Fruit fly (Drosophila melanogaster) whole organism, prepupa: ENCODE results near the gene CG1703.

ENCODE experiments used
- Blimp-1 ChIP-seq: fragments of 200-800 bp; sonication (Bioruptor generic); optimal IDR thresholded peaks from 3 replicates; lab custom pipeline; 2017; ENCODE audit warnings: missing biosample characterization, missing genetic modification characterization, mild to moderate bottlenecking, moderate library complexity, missing genetic modification reagents
- CG10631 ChIP-seq: fragments of 200-800 bp; sonication (Bioruptor generic); optimal IDR thresholded peaks from 2 replicates; lab custom pipeline; 2016; ENCODE audit warnings: missing biosample characterization, missing genetic modification characterization
- CG11294 ChIP-seq: fragments of 200-800 bp; sonication (Bioruptor generic); IDR thresholded peaks from 2 replicates; pipeline ENCODE4 v1.3.6; 2022; ENCODE audit warnings: missing biosample characterization, missing genetic modification characterization
- CG15336 ChIP-seq: fragments of 200-800 bp; sonication (Bioruptor generic); IDR thresholded peaks from 2 replicates; pipeline ENCODE4 v1.3.6; 2022; ENCODE audit warnings: missing biosample characterization, missing genetic modification characterization
- CG16779 ChIP-seq: fragments of 200-800 bp; sonication (Bioruptor generic); optimal IDR thresholded peaks from 3 replicates; lab custom pipeline; 2017; ENCODE audit warnings: missing biosample characterization, mild to moderate bottlenecking, missing genetic modification characterization
- CG3032 ChIP-seq: fragments of 200-800 bp; optimal IDR thresholded peaks from 2 replicates; lab custom pipeline; 2019; ENCODE audit warnings: missing biosample characterization, mild to moderate bottlenecking, missing genetic modification characterization, moderate library complexity
- CG32006 ChIP-seq: fragments of 200-800 bp; sonication (Bioruptor generic); optimal IDR thresholded peaks from 3 replicates; lab custom pipeline; 2017; ENCODE audit warnings: missing biosample characterization, mild to moderate bottlenecking, missing genetic modification characterization
- CG3919 ChIP-seq: fragments of 200-800 bp; sonication (Bioruptor generic); optimal IDR thresholded peaks from 3 replicates; lab custom pipeline; 2016; ENCODE audit warnings: missing biosample characterization, missing genetic modification characterization
- CG6163 ChIP-seq: fragments of 200-800 bp; sonication (Bioruptor generic); IDR thresholded peaks from 3 replicates; pipeline ENCODE4 v1.3.6; 2022; ENCODE audit warnings: missing biosample characterization, missing genetic modification characterization
- CG6276 ChIP-seq: fragments of 200-800 bp; sonication (Bioruptor generic); optimal IDR thresholded peaks from 2 replicates; lab custom pipeline; 2017; ENCODE audit warnings: missing biosample characterization, mild to moderate bottlenecking, missing genetic modification characterization
- CG6792 ChIP-seq: fragments of 200-800 bp; sonication (Bioruptor generic); optimal IDR thresholded peaks from 3 replicates; lab custom pipeline; 2016; ENCODE audit warnings: missing biosample characterization, missing genetic modification characterization
- CG6808 ChIP-seq: fragments of 200-800 bp; sonication (Bioruptor generic); optimal IDR thresholded peaks from 3 replicates; lab custom pipeline; 2017; ENCODE audit warnings: missing biosample characterization, missing genetic modification characterization, mild to moderate bottlenecking, moderate library complexity, missing genetic modification reagents
- CG6854 ChIP-seq: fragments of 200-800 bp; sonication (Bioruptor generic); optimal IDR thresholded peaks from 2 replicates; lab custom pipeline; 2017; ENCODE audit warnings: missing biosample characterization, mild to moderate bottlenecking, missing genetic modification characterization
- CG8632 ChIP-seq: fragments of 200-800 bp; sonication (Bioruptor generic); optimal IDR thresholded peaks from 3 replicates; lab custom pipeline; 2016; ENCODE audit warnings: missing biosample characterization, missing genetic modification characterization
- Eip78C ChIP-seq: fragments of 200-800 bp; sonication (Bioruptor generic); peaks from one replicate; lab custom pipeline; 2016; ENCODE audit warnings: missing biosample characterization, missing genetic modification characterization
- Ets21C ChIP-seq: fragments of 200-800 bp; sonication (Bioruptor generic); optimal IDR thresholded peaks from 3 replicates; lab custom pipeline; 2016; ENCODE audit warnings: missing biosample characterization, missing genetic modification characterization
- Hr38 ChIP-seq: sonication (Bioruptor generic); optimal IDR thresholded peaks from 2 replicates; lab custom pipeline; 2016; ENCODE audit warnings: missing biosample characterization, missing genetic modification characterization
- Hr39 ChIP-seq: fragments of 200-800 bp; sonication (Bioruptor generic); optimal IDR thresholded peaks from 2 replicates; lab custom pipeline; 2016; ENCODE audit warnings: missing biosample characterization, missing genetic modification characterization
- Hr4 ChIP-seq: fragments of 200-800 bp; sonication (Bioruptor generic); optimal IDR thresholded peaks from 3 replicates; lab custom pipeline; 2016; ENCODE audit warnings: missing biosample characterization, missing genetic modification characterization
- Lpt ChIP-seq: fragments of 200-800 bp; sonication (Bioruptor generic); optimal IDR thresholded peaks from 3 replicates; lab custom pipeline; 2016; ENCODE audit warnings: missing biosample characterization, missing genetic modification characterization
- Met ChIP-seq: fragments of 200-800 bp; sonication (Bioruptor generic); optimal IDR thresholded peaks from 3 replicates; lab custom pipeline; 2016; ENCODE audit warnings: missing biosample characterization, missing genetic modification characterization
- OdsH ChIP-seq: fragments of 200-800 bp; sonication (Bioruptor generic); optimal IDR thresholded peaks from 3 replicates; lab custom pipeline; 2016; ENCODE audit warnings: missing biosample characterization, missing genetic modification characterization
- Smox ChIP-seq: fragments of 200-800 bp; sonication (Bioruptor generic); optimal IDR thresholded peaks from 3 replicates; lab custom pipeline; 2016; ENCODE audit warnings: missing biosample characterization, missing genetic modification characterization
- Sox102F ChIP-seq: fragments of 200-800 bp; sonication (Bioruptor generic); optimal IDR thresholded peaks from 2 replicates; lab custom pipeline; 2016; ENCODE audit warnings: missing biosample characterization, mild to moderate bottlenecking, missing genetic modification characterization
- Sox14 ChIP-seq: fragments of 200-800 bp; sonication (Bioruptor generic); optimal IDR thresholded peaks from 3 replicates; lab custom pipeline; 2016; ENCODE audit warnings: missing biosample characterization, missing genetic modification characterization
- achi ChIP-seq: fragments of 200-800 bp; sonication (Bioruptor generic); optimal IDR thresholded peaks from 3 replicates; lab custom pipeline; 2016; ENCODE audit warnings: missing biosample characterization, missing genetic modification characterization
- acj6 ChIP-seq: fragments of 200-800 bp; sonication (Bioruptor generic); optimal IDR thresholded peaks from 3 replicates; lab custom pipeline; 2016; ENCODE audit warnings: missing biosample characterization, missing genetic modification characterization
- dsx ChIP-seq: fragments of 200-800 bp; optimal IDR thresholded peaks from 3 replicates; lab custom pipeline; 2019; ENCODE audit warnings: missing biosample characterization, mild to moderate bottlenecking, missing genetic modification characterization, moderate library complexity; ENCODE audit not compliant: poor library complexity, severe bottlenecking
- eg ChIP-seq: fragments of 200-800 bp; sonication (Bioruptor generic); IDR thresholded peaks from 3 replicates; pipeline ENCODE4 v1.3.6; 2022; ENCODE audit warnings: missing biosample characterization, missing genetic modification characterization
- esn ChIP-seq: fragments of 200-800 bp; sonication (Bioruptor generic); optimal IDR thresholded peaks from 2 replicates; lab custom pipeline; 2016; ENCODE audit warnings: missing biosample characterization, mild to moderate bottlenecking, missing genetic modification characterization, moderate library complexity
- fd85E ChIP-seq: fragments of 200-800 bp; sonication (Bioruptor generic); optimal IDR thresholded peaks from 3 replicates; lab custom pipeline; 2016; ENCODE audit warnings: missing biosample characterization, missing genetic modification characterization
- fkh ChIP-seq: fragments of 200-800 bp; sonication (Bioruptor generic); optimal IDR thresholded peaks from 3 replicates; lab custom pipeline; 2017; ENCODE audit warnings: missing biosample characterization, mild to moderate bottlenecking, missing genetic modification characterization, moderate library complexity
- lz ChIP-seq: fragments of 200-800 bp; sonication (Bioruptor generic); optimal IDR thresholded peaks from 3 replicates; lab custom pipeline; 2016; ENCODE audit warnings: missing biosample characterization, missing genetic modification characterization
- pdm3 ChIP-seq: fragments of 200-800 bp; sonication (Bioruptor generic); optimal IDR thresholded peaks from 3 replicates; lab custom pipeline; 2016; ENCODE audit warnings: missing biosample characterization, missing genetic modification characterization
- ss ChIP-seq, 2 experiments: fragments of 200-800 bp; sonication (Bioruptor generic); optimal IDR thresholded peaks; 2 replicates in 1 of 2; 3 replicates in 1 of 2; lab custom pipeline; 2017 to 2018; ENCODE audit warnings: mild to moderate bottlenecking in 2 of 2, missing biosample characterization in 2 of 2, missing genetic modification characterization in 2 of 2, moderate library complexity in 1 of 2
- svp ChIP-seq: fragments of 200-800 bp; sonication (Bioruptor generic); peaks from one replicate; lab custom pipeline; 2016; ENCODE audit warnings: missing biosample characterization, missing genetic modification characterization

Gene CG1703

dm6 chrX:11604094-11604493 is 7.6 kb upstream of the CG1703 start, which contains the start of gene CG2533:
TSS of gene CG2533 (minus strand) at chrX:11604194.
- no peak for TF ChIP-seq pdm3 (GFP tag; lab: Kevin White, UChicago)
- no peak for TF ChIP-seq Hr39 (GFP tag; lab: Kevin White, UChicago)
- TF ChIP-seq eg (GFP tag; lab: Robert Waterston, UW) = no peak
- TF ChIP-seq acj6 (GFP tag; lab: Kevin White, UChicago) = no peak
- no peak for TF ChIP-seq Sox14 (GFP tag; lab: Kevin White, UChicago)
- no peak for TF ChIP-seq Sox102F (GFP tag; lab: Kevin White, UChicago)
- TF ChIP-seq esn (GFP tag; lab: Kevin White, UChicago) = no peak
- no peak for TF ChIP-seq CG6792 (GFP tag; lab: Kevin White, UChicago)
- TF ChIP-seq Smox = no peak
- TF ChIP-seq svp (GFP tag; lab: Kevin White, UChicago) = no peak
- TF ChIP-seq Blimp-1 (GFP tag; lab: Kevin White, UChicago) = no peak
- TF ChIP-seq Hr4 (GFP tag; lab: Kevin White, UChicago) = no peak
- TF ChIP-seq CG11294 (GFP tag; lab: Robert Waterston, UW) = no peak
- TF ChIP-seq CG32006 (GFP tag; lab: Kevin White, UChicago) = no peak
- TF ChIP-seq dsx (GFP tag; lab: Kevin White, UChicago) = no peak
- TF ChIP-seq Hr38 (GFP tag; lab: Kevin White, UChicago) = no peak
- TF ChIP-seq Met = no peak
- TF ChIP-seq CG8632 (GFP tag; lab: Kevin White, UChicago) = no peak
- no peak for TF ChIP-seq OdsH (GFP tag; lab: Kevin White, UChicago)

dm6 chrX:11611056-11611644 is 577 bp upstream of the CG1703 start:
- no peak for TF ChIP-seq OdsH (GFP tag; lab: Kevin White, UChicago)
- TF ChIP-seq ss (GFP tag; optimal IDR thresholded peaks at IDR 0.05; lab: Kevin White, UChicago) = peak in 1 of 2 experiments; percentile 44
- TF ChIP-seq Hr39 (GFP tag; lab: Kevin White, UChicago) = no peak
- no peak for TF ChIP-seq CG10631 (GFP tag; lab: Kevin White, UChicago)
- peak; percentile 28; the same call in 1 of the 3 replicates for TF ChIP-seq CG6163 (GFP tag; lab: Robert Waterston, UW)
- TF ChIP-seq Lpt (GFP tag; lab: Kevin White, UChicago) = no peak
- TF ChIP-seq CG16779 = no peak
- TF ChIP-seq CG11294 (GFP tag; lab: Robert Waterston, UW) = no peak
- peak; percentile 19 for TF ChIP-seq CG6854 (GFP tag; lab: Kevin White, UChicago)
- peak; percentile 27 for TF ChIP-seq Eip78C (GFP tag; lab: Kevin White, UChicago)
- TF ChIP-seq lz (GFP tag; lab: Kevin White, UChicago) = no peak
- peak; percentile 24 for TF ChIP-seq fkh (GFP tag; lab: Kevin White, UChicago)
- TF ChIP-seq Ets21C (GFP tag; lab: Kevin White, UChicago) = no peak
- TF ChIP-seq CG15336 = 0 out of 2 replicates have a peak, but pooled peaks have one; percentile 10

dm6 chrX:11615652-11616495 is 4.1 kb downstream of the CG1703 start, which contains the start of the genes RPA3 and Met:
TSS of gene RPA3 (minus strand) at chrX:11615840.
TSS of gene Met (plus strand) at chrX:11616124.
- TF ChIP-seq CG6276 (GFP tag; lab: Kevin White, UChicago) = no peak
- TF ChIP-seq dsx (GFP tag; lab: Kevin White, UChicago) = peak; percentile 46
- TF ChIP-seq fkh (GFP tag; lab: Kevin White, UChicago) = peak; percentile 47
- peak; percentile 56 for TF ChIP-seq CG6808 (GFP tag; lab: Kevin White, UChicago)
- no peak for TF ChIP-seq Sox102F (GFP tag; lab: Kevin White, UChicago)
- TF ChIP-seq CG3032 = no peak
- no peak for TF ChIP-seq OdsH (GFP tag; lab: Kevin White, UChicago)
- TF ChIP-seq CG3919 (GFP tag; lab: Kevin White, UChicago) = no peak
- no peak for TF ChIP-seq CG8632 (GFP tag; lab: Kevin White, UChicago)
- TF ChIP-seq fd85E (GFP tag; lab: Kevin White, UChicago) = no peak
- peak; percentile 46 for TF ChIP-seq Eip78C (GFP tag; lab: Kevin White, UChicago)
- 0 out of 3 replicates have a peak, but pooled peaks have one; percentile 17 for TF ChIP-seq eg (GFP tag; lab: Robert Waterston, UW)
- no peak for TF ChIP-seq achi
